Fruit fly (Drosophila melanogaster) whole organism, embryonic: Measurements from ENCODE around the gene CG11596.

Experiments used
- Ada2b ChIP-seq: fragments of 200-800 bp; sonication (Bioruptor generic); IDR thresholded peaks from 2 replicates; pipeline ENCODE4 v1.3.6; 2022; ENCODE audit warnings: missing biosample characterization, missing genetic modification characterization
- Awh ChIP-seq: fragments of 200-800 bp; sonication (Bioruptor generic); IDR thresholded peaks from 2 replicates; pipeline ENCODE4, ENCODE4 v1.3.6; 2022; ENCODE audit warnings: missing biosample characterization, missing genetic modification characterization
- Bgb ChIP-seq: fragments of 200-800 bp; sonication (Bioruptor generic); IDR thresholded peaks from 2 replicates; pipeline ENCODE4 v1.3.6; 2022; ENCODE audit warnings: missing biosample characterization, missing genetic modification characterization; ENCODE audit not compliant: partially characterized antibody
- CG10267 ChIP-seq: fragments of 200-800 bp; sonication (Bioruptor generic); optimal IDR thresholded peaks from 2 replicates; lab custom pipeline; 2018; ENCODE audit warnings: missing biosample characterization, mild to moderate bottlenecking, missing genetic modification characterization, moderate library complexity
- CG10366 ChIP-seq: fragments of 200-800 bp; sonication (Bioruptor generic); IDR thresholded peaks from 2 replicates; pipeline ENCODE4 v1.3.6; 2022; ENCODE audit warnings: missing biosample characterization, missing genetic modification characterization
- CG11247 ChIP-seq: fragments of 200-800 bp; sonication (Bioruptor generic); IDR thresholded peaks from 2 replicates; pipeline ENCODE4 v1.3.6; 2022; ENCODE audit warnings: missing biosample characterization, missing genetic modification characterization
- CG11723 ChIP-seq: fragments of 200-800 bp; sonication (Bioruptor generic); optimal IDR thresholded peaks from 2 replicates; lab custom pipeline; 2017; ENCODE audit warnings: missing biosample characterization, mild to moderate bottlenecking, missing genetic modification characterization
- CG12299 ChIP-seq: fragments of 200-800 bp; sonication (Bioruptor generic); optimal IDR thresholded peaks from 2 replicates; lab custom pipeline; 2018; ENCODE audit warnings: missing biosample characterization, mild to moderate bottlenecking, missing genetic modification characterization
- CG12744 ChIP-seq: fragments of 200-800 bp; sonication (Bioruptor generic); optimal IDR thresholded peaks from 2 replicates; lab custom pipeline; 2016; ENCODE audit warnings: missing biosample characterization, missing genetic modification characterization
- CG13624 ChIP-seq: fragments of 200-800 bp; sonication (Bioruptor generic); optimal IDR thresholded peaks from 2 replicates; lab custom pipeline; 2016; ENCODE audit warnings: missing biosample characterization, missing genetic modification characterization
- CG16863 ChIP-seq: fragments of 200-800 bp; sonication (Bioruptor generic); optimal IDR thresholded peaks from 3 replicates; lab custom pipeline; 2016; ENCODE audit warnings: missing biosample characterization, missing genetic modification characterization
- CG2116 ChIP-seq: fragments of 200-800 bp; sonication (Bioruptor generic); optimal IDR thresholded peaks from 3 replicates; lab custom pipeline; 2018; ENCODE audit warnings: missing biosample characterization, mild to moderate bottlenecking, missing genetic modification characterization
- CG30431 ChIP-seq: fragments of 200-800 bp; sonication (Bioruptor generic); optimal IDR thresholded peaks from 2 replicates; lab custom pipeline; 2017; ENCODE audit warnings: missing biosample characterization, missing genetic modification characterization
- CG33557 ChIP-seq: fragments of 200-800 bp; sonication (Bioruptor generic); optimal IDR thresholded peaks from 2 replicates; lab custom pipeline; 2019; ENCODE audit warnings: missing biosample characterization, mild to moderate bottlenecking, missing genetic modification characterization, moderate library complexity
- CG6175 ChIP-seq: fragments of 200-800 bp; sonication (Bioruptor generic); IDR thresholded peaks from 3 replicates; pipeline ENCODE4 v1.3.6; 2022; ENCODE audit warnings: missing biosample characterization, missing genetic modification characterization
- CG7556 ChIP-seq: fragments of 200-800 bp; sonication (Bioruptor generic); optimal IDR thresholded peaks from 2 replicates; lab custom pipeline; 2017; ENCODE audit warnings: missing biosample characterization, mild to moderate bottlenecking, missing genetic modification characterization
- CG9215 ChIP-seq: fragments of 200-800 bp; sonication (Bioruptor generic); IDR thresholded peaks from 2 replicates; pipeline ENCODE4 v1.3.6; 2022; ENCODE audit warnings: missing biosample characterization, missing genetic modification characterization
- D ChIP-seq, 2 experiments: fragments of 200-800 bp in 1 of 2; fragments of >200 bp in 1 of 2; sonication (Bioruptor generic) in 1 of 2; optimal IDR thresholded peaks; 2 replicates in 1 of 2; 3 replicates in 1 of 2; lab custom pipeline; 2017; ENCODE audit warnings: mild to moderate bottlenecking in 1 of 2, missing biosample characterization in 1 of 2, missing genetic modification characterization in 1 of 2, missing genetic modification reagents in 1 of 2
- Deaf1 ChIP-seq: fragments of 200-800 bp; optimal IDR thresholded peaks from 3 replicates; lab custom pipeline; 2019; ENCODE audit warnings: missing biosample characterization, mild to moderate bottlenecking, missing genetic modification characterization, moderate library complexity
- Dek ChIP-seq: fragments of 200-800 bp; sonication (Bioruptor generic); optimal IDR thresholded peaks from 3 replicates; lab custom pipeline; 2019; ENCODE audit warnings: missing biosample characterization, mild to moderate bottlenecking, missing genetic modification characterization, moderate library complexity
- Dip2 ChIP-seq: fragments of 200-800 bp; sonication (Bioruptor generic); IDR thresholded peaks from 2 replicates; pipeline ENCODE4 v1.3.6; 2022; ENCODE audit warnings: missing biosample characterization, missing genetic modification characterization
- ERR ChIP-seq: fragments of 200-800 bp; sonication (Bioruptor generic); optimal IDR thresholded peaks from 2 replicates; lab custom pipeline; 2016; ENCODE audit warnings: missing biosample characterization, missing genetic modification characterization
- Fer1 ChIP-seq: fragments of 200-800 bp; sonication (Bioruptor generic); optimal IDR thresholded peaks from 2 replicates; lab custom pipeline; 2017; ENCODE audit warnings: missing biosample characterization, mild to moderate bottlenecking, missing genetic modification characterization
- HHEX ChIP-seq: fragments of 200-800 bp; sonication (Bioruptor generic); optimal IDR thresholded peaks from 3 replicates; lab custom pipeline; 2017; ENCODE audit warnings: missing biosample characterization, mild to moderate bottlenecking, missing genetic modification characterization, missing genetic modification reagents
- Hmr ChIP-seq: fragments of 200-800 bp; sonication (Bioruptor generic); optimal IDR thresholded peaks from 3 replicates; lab custom pipeline; 2017; ENCODE audit warnings: mild to moderate bottlenecking, missing biosample characterization, missing genetic modification reagents, missing genetic modification characterization
- Hr78 ChIP-seq, 2 experiments: fragments of 200-800 bp in 1 of 2; fragments of >200 bp in 1 of 2; sonication (Bioruptor generic) in 1 of 2; optimal IDR thresholded peaks; 2 replicates each; lab custom pipeline; 2017 to 2019; ENCODE audit warnings: missing biosample characterization in 2 of 2, missing genetic modification characterization in 2 of 2, mild to moderate bottlenecking in 1 of 2, moderate library complexity in 1 of 2
- MBD-R2 ChIP-seq: fragments of 200-800 bp; sonication (Bioruptor generic); IDR thresholded peaks from 2 replicates; pipeline ENCODE4 v1.3.6; 2022; ENCODE audit warnings: missing biosample characterization, missing genetic modification characterization
- Myb ChIP-seq: fragments of 200-800 bp; sonication (Bioruptor generic); optimal IDR thresholded peaks from 2 replicates; lab custom pipeline; 2016; ENCODE audit warnings: missing biosample characterization, missing genetic modification characterization
- Pdp1 ChIP-seq, 2 experiments: fragments of 200-800 bp; sonication (Bioruptor generic); optimal IDR thresholded peaks; 3 replicates each; lab custom pipeline; 2016; ENCODE audit warnings: missing biosample characterization in 2 of 2, missing genetic modification characterization in 2 of 2, mild to moderate bottlenecking in 1 of 2, moderate library complexity in 1 of 2
- Rx ChIP-seq: fragments of 200-800 bp; sonication (Bioruptor generic); IDR thresholded peaks from 2 replicates; pipeline ENCODE4 v1.3.6; 2022; ENCODE audit warnings: missing biosample characterization, missing genetic modification characterization
- Stat92E ChIP-seq, 3 experiments: fragments of >200 bp in 2 of 3; fragments of 200-800 bp in 1 of 3; sonication (Bioruptor generic) in 1 of 3; optimal IDR thresholded peaks; 2 replicates each; lab custom pipeline; 2017 to 2019; ENCODE audit warnings: missing biosample characterization in 3 of 3, missing genetic modification characterization in 3 of 3, mild to moderate bottlenecking in 1 of 3, moderate library complexity in 1 of 3
- amos ChIP-seq: fragments of 200-800 bp; sonication (Bioruptor generic); IDR thresholded peaks from 2 replicates; pipeline ENCODE4 v1.3.6; 2022; ENCODE audit warnings: missing biosample characterization, missing genetic modification characterization; ENCODE audit not compliant: partially characterized antibody
- az2 ChIP-seq: fragments of 200-800 bp; sonication (Bioruptor generic); optimal IDR thresholded peaks from 3 replicates; lab custom pipeline; 2016; ENCODE audit warnings: missing biosample characterization, missing genetic modification characterization
- chm ChIP-seq: fragments of 200-800 bp; sonication (Bioruptor generic); IDR thresholded peaks from 2 replicates; pipeline ENCODE4 v1.3.6; 2022; ENCODE audit warnings: missing biosample characterization, missing genetic modification characterization
- gsb ChIP-seq: fragments of 200-800 bp; sonication (Bioruptor generic); IDR thresholded peaks from 2 replicates; pipeline ENCODE4 v1.3.6; 2022; ENCODE audit warnings: missing biosample characterization, missing genetic modification characterization
- kay ChIP-seq: fragments of 200-800 bp; sonication (Bioruptor generic); optimal IDR thresholded peaks from 2 replicates; lab custom pipeline; 2016; ENCODE audit warnings: missing biosample characterization, missing genetic modification characterization
- lbe ChIP-seq: fragments of 200-800 bp; sonication (Bioruptor generic); optimal IDR thresholded peaks from 2 replicates; lab custom pipeline; 2016; ENCODE audit warnings: missing biosample characterization, mild to moderate bottlenecking, missing genetic modification characterization
- lmd ChIP-seq: fragments of 200-800 bp; sonication (Bioruptor generic); IDR thresholded peaks from 2 replicates; pipeline ENCODE4 v1.3.6; 2022; ENCODE audit warnings: missing biosample characterization, missing genetic modification characterization
- luna ChIP-seq: fragments of 200-800 bp; sonication (Bioruptor generic); optimal IDR thresholded peaks from 2 replicates; lab custom pipeline; 2016; ENCODE audit warnings: missing biosample characterization, missing genetic modification characterization
- mam ChIP-seq: fragments of 200-800 bp; sonication (Bioruptor generic); optimal IDR thresholded peaks from 3 replicates; lab custom pipeline; 2016; ENCODE audit warnings: missing biosample characterization, missing genetic modification characterization
- pum ChIP-seq: fragments of 200-800 bp; sonication (Bioruptor generic); optimal IDR thresholded peaks from 2 replicates; lab custom pipeline; 2016; ENCODE audit warnings: missing biosample characterization, missing genetic modification characterization
- sens ChIP-seq: fragments of 200-800 bp; sonication (Bioruptor generic); peaks from one replicate; lab custom pipeline; 2016; ENCODE audit warnings: missing biosample characterization, missing genetic modification characterization
- shn ChIP-seq: fragments of 200-800 bp; sonication (Bioruptor generic); optimal IDR thresholded peaks from 3 replicates; lab custom pipeline; 2016; ENCODE audit warnings: missing biosample characterization, missing genetic modification characterization
- stwl ChIP-seq: fragments of 200-800 bp; sonication (Bioruptor generic); optimal IDR thresholded peaks from 3 replicates; lab custom pipeline; 2018; ENCODE audit warnings: missing biosample characterization, mild to moderate bottlenecking, missing genetic modification characterization, moderate library complexity
- tna ChIP-seq: fragments of 200-800 bp; sonication (Bioruptor generic); IDR thresholded peaks from 2 replicates; pipeline ENCODE4 v1.3.6; 2022; ENCODE audit warnings: missing biosample characterization, missing genetic modification characterization; ENCODE audit not compliant: partially characterized antibody
- unc-4 ChIP-seq: fragments of 200-800 bp; sonication (Bioruptor generic); IDR thresholded peaks from 2 replicates; pipeline ENCODE4 v1.3.6; 2022; ENCODE audit warnings: missing biosample characterization, missing genetic modification characterization; ENCODE audit not compliant: partially characterized antibody
- unpg ChIP-seq: fragments of 200-800 bp; sonication (Bioruptor generic); optimal IDR thresholded peaks from 3 replicates; lab custom pipeline; 2018; ENCODE audit warnings: missing biosample characterization, mild to moderate bottlenecking, missing genetic modification characterization, moderate library complexity
- vvl ChIP-seq: fragments of 200-800 bp; sonication (Bioruptor generic); IDR thresholded peaks from 2 replicates; pipeline ENCODE4 v1.3.6; 2022; ENCODE audit warnings: missing biosample characterization, missing genetic modification characterization

The CG11596 gene

dm6 chrX:1927473-1928306 is at the start of gene CG11596:
CG11596 (plus strand) TSS chrX:1927683.
- TF ChIP-seq CG10267 (no peak), CG12299 (tag; lab: Kevin White, UChicago) (no peak), Ada2b (GFP tag; lab: Robert Waterston, UW) (no peak), vvl (peak; percentile 22; the same call in 1 of the 2 replicates), az2 (GFP tag; lab: Kevin White, UChicago) (no peak), D (optimal IDR thresholded peaks at IDR 0.05; lab: Kevin White, UChicago) (no peak), D (GFP tag; optimal IDR thresholded peaks at IDR 0.05; lab: Kevin White, UChicago) (no peak), amos (GFP tag; lab: Robert Waterston, UW) (peak; percentile 34; the same call in 1 of the 2 replicates), ERR (GFP tag; lab: Kevin White, UChicago) (no peak), CG16863 (GFP tag; lab: Kevin White, UChicago) (peak; percentile 93), Hr78 (GFP tag; optimal IDR thresholded peaks at IDR 0.05; lab: Kevin White, UChicago) (no peak), lbe (GFP tag; lab: Kevin White, UChicago) (no peak), CG12744 (GFP tag; lab: Kevin White, UChicago) (no peak), Bgb (GFP tag; lab: Robert Waterston, UW) (0 out of 2 replicates have a peak, but pooled peaks have one; percentile 6), CG6175 (GFP tag; lab: Robert Waterston, UW) (no peak), HHEX (GFP tag; lab: Kevin White, UChicago) (no peak), CG33557 (GFP tag; lab: Kevin White, UChicago) (no peak), CG10366 (GFP tag; lab: Robert Waterston, UW) (peak; percentile 20; the same call in 1 of the 2 replicates), unc-4 (GFP tag; lab: Robert Waterston, UW) (peak; percentile 35; the same call in 1 of the 2 replicates), kay (GFP tag; lab: Kevin White, UChicago) (no peak), CG11723 (GFP tag; lab: Kevin White, UChicago) (no peak), Fer1 (GFP tag; lab: Kevin White, UChicago) (no peak), stwl (tag; lab: Kevin White, UChicago) (peak; percentile 30), CG13624 (GFP tag; lab: Kevin White, UChicago) (no peak), lmd (no peak), chm (GFP tag; lab: Robert Waterston, UW) (0 out of 2 replicates have a peak, but pooled peaks have one; percentile 24), sens (GFP tag; lab: Kevin White, UChicago) (peak; percentile 56), Dek (tag; lab: Kevin White, UChicago) (no peak), Myb (peak; percentile 55), CG9215 (GFP tag; lab: Robert Waterston, UW) (peak; percentile 28; the same call in 1 of the 2 replicates), Pdp1 (GFP tag; optimal IDR thresholded peaks at IDR 0.05; lab: Kevin White, UChicago) (no peak), MBD-R2 (peak; percentile 28), pum (no peak), Rx (GFP tag; lab: Robert Waterston, UW) (0 out of 2 replicates have a peak, but pooled peaks have one; percentile 11), CG7556 (no peak), CG30431 (GFP tag; lab: Kevin White, UChicago) (no peak), Stat92E (GFP tag; optimal IDR thresholded peaks at IDR 0.05; lab: Kevin White, UChicago) (no peak), gsb (GFP tag; lab: Robert Waterston, UW) (no peak), Deaf1 (tag; lab: Kevin White, UChicago) (peak; percentile 14), Dip2 (GFP tag; lab: Robert Waterston, UW) (no peak), luna (GFP tag; lab: Kevin White, UChicago) (no peak), mam (peak; percentile 13), unpg (GFP tag; lab: Kevin White, UChicago) (no peak), CG2116 (peak; percentile 63), Hmr (peak; percentile 17), CG11247 (GFP tag; lab: Robert Waterston, UW) (no peak), Awh (GFP tag; lab: Robert Waterston, UW) (no peak), tna (GFP tag; lab: Robert Waterston, UW) (no peak), shn (GFP tag; lab: Kevin White, UChicago) (peak; percentile 33)
